Fruit fly (Drosophila melanogaster): ENCODE measurements around the gene LManI.

Gene LManI

DNA sequence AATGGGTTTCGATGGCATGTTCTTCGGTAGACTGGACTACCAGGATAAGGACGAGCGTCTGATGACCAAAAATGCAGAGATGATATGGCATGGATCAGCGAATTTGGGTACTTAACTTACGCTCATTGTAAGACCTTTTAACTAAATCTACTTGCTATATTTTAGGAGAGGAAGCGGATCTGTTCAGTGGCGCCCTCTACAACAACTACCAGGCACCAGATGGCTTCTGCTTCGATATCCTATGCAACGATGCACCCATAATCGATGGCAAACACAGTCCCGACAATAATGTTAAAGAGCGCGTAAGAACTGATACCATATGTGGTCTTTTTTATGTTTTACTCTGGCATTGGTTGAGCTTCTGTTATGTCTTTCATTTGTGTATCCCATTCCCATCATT is 1.9 kb upstream of the LManI start:
- no peak for TF ChIP-seq Eip78C (GFP tag)
- no peak for TF ChIP-seq fkh (GFP tag; optimal IDR thresholded peaks at IDR 0.05)
- TF ChIP-seq Sox102F (GFP tag; optimal IDR thresholded peaks at IDR 0.05): no peak
- no peak for TF ChIP-seq CG16779 (tag; optimal IDR thresholded peaks at IDR 0.05)
- TF ChIP-seq svp (GFP tag): no peak
- no peak for TF ChIP-seq CG11902 (GFP tag; optimal IDR thresholded peaks at IDR 0.05)
- no peak for TF ChIP-seq CG15336 (GFP tag; IDR thresholded peaks at IDR 0.05)
- TF ChIP-seq Met (GFP tag; optimal IDR thresholded peaks at IDR 0.05): no peak
- no peak for TF ChIP-seq CG11294 (GFP tag; IDR thresholded peaks at IDR 0.05)
- TF ChIP-seq fd85E (GFP tag; optimal IDR thresholded peaks at IDR 0.05): no peak

DNA sequence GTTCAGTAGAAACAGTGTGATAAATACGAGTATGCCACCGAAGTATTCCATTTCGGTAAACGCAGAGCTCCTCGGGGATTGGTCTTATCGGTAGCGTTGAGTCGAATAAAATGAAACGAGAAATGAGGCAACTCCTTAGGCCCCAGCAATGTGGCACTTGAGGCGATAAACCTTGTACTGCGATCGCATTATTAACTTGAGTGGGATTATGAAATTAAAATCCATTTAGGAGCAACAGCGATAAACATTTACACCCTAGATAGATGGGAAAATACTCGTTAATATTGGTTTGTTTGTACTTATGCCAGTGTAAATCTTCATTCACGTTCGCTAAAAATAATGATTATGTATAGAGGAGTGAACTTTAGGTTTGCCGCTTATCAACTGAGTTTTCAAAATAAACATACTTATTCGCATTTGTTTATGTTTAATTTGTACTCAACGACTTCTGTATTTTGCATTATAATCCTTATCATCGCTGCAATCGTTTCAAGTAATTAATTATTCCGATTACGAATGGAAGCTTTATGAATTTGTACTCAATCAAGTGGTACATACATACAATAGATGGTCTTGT is 1.0 kb downstream of the LManI start:
- no peak for TF ChIP-seq CG3032 (tag; optimal IDR thresholded peaks at IDR 0.05)
- peak; percentile 78 for TF ChIP-seq svp (GFP tag)
- peak; percentile 93 for TF ChIP-seq vri (GFP tag; optimal IDR thresholded peaks at IDR 0.05)
- peak; percentile 53 for TF ChIP-seq Eip78C (GFP tag)
- TF ChIP-seq Eip93F (GFP tag; optimal IDR thresholded peaks at IDR 0.05): no peak

DNA sequence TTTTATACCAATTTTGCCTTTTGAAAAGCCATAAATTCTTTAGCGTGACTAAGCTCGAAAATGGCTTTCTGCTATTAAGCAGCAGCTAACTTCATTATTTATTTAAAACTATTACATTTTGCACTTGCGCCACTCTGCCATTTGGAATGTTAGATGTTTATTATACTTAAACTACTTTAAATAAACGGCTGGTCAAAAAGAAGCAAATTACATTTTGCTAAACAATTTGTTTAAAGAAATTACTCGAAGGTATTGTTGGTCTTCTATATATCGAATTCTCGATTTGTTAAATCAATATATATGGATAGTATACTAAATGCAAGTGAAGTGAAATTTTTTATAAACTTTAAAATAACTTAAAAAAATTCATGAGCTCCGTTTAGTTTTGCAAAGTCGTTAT is 4.7 kb downstream of the LManI start, which contains the start of gene ppk10:
Gene ppk10 (minus strand): TSS at position 101 of the 400 bp plus-strand sequence.
- TF ChIP-seq acj6 (GFP tag; optimal IDR thresholded peaks at IDR 0.05) (no peak), CG9139 (GFP tag; optimal IDR thresholded peaks at IDR 0.05) (no peak), spab (GFP tag; optimal IDR thresholded peaks at IDR 0.05) (no peak), esn (GFP tag; optimal IDR thresholded peaks at IDR 0.05) (no peak), dsx (GFP tag; optimal IDR thresholded peaks at IDR 0.05; ENCODE audit: poor library complexity, severe bottlenecking) (no peak), OdsH (GFP tag; optimal IDR thresholded peaks at IDR 0.05) (no peak), CG10631 (GFP tag; optimal IDR thresholded peaks at IDR 0.05) (no peak), Hr39 (GFP tag; optimal IDR thresholded peaks at IDR 0.05) (no peak), achi (GFP tag; optimal IDR thresholded peaks at IDR 0.05) (no peak), CG3032 (tag; optimal IDR thresholded peaks at IDR 0.05) (no peak), net (GFP tag; optimal IDR thresholded peaks at IDR 0.05) (no peak), Gug (GFP tag; IDR thresholded peaks at IDR 0.05) (no peak)

DNA sequence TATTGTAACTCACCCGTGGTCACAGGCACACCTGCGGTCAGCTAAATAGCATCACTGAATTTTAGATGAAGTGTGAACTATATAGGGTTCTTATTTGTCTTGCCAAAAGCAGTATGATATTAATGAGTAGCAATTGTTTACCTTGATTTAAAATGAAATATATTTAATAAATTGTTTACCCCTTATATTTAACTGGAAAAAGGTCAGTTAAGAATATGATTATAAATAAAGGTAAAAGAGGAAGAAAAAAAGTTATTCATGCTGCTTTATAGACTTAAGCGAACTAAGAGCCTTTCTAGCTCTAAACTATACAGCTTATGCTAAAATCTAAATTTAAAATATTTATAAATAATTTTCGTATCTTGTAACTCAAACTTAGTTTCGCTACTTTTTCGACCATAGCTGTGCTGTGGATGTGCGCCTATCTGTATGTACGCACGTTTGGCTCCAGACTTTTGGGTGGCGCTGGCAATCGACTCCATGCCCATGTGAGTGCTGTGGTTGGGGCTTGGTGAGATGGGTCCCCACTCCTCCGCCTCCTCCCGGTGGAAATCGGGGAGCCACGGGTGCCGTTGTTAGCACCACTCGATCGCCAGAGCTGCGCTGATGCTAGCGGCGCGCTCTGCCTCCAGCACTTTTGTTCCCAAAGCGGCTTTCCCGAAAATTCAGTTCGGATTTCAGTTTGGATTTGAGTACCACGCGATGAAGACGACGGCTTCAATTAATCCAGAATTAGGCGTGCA is 14.8 kb downstream of the LManI start, which contains the start of gene loh:
Gene loh (plus strand): TSS at position 487 of the 743 bp plus-strand sequence.
- no peak for TF ChIP-seq CG8632 (GFP tag; optimal IDR thresholded peaks at IDR 0.05)
- no peak for TF ChIP-seq Sox15 (GFP tag; optimal IDR thresholded peaks at IDR 0.05)
- no peak for TF ChIP-seq fd59A (GFP tag; optimal IDR thresholded peaks at IDR 0.05)
- no peak for TF ChIP-seq Sox102F (GFP tag; optimal IDR thresholded peaks at IDR 0.05)
- peak; percentile 49 for TF ChIP-seq CG10631 (GFP tag; optimal IDR thresholded peaks at IDR 0.05)
- no peak for TF ChIP-seq spab (GFP tag; optimal IDR thresholded peaks at IDR 0.05)
- no peak for TF ChIP-seq ss (GFP tag; optimal IDR thresholded peaks at IDR 0.05)
- no peak for TF ChIP-seq Gug (GFP tag; IDR thresholded peaks at IDR 0.05)
- peak; percentile 13 for TF ChIP-seq CG11902 (GFP tag; optimal IDR thresholded peaks at IDR 0.05)
- TF ChIP-seq vri (GFP tag; optimal IDR thresholded peaks at IDR 0.05): no peak
- peak; percentile 35 for TF ChIP-seq topi (GFP tag; optimal IDR thresholded peaks at IDR 0.05)
- no peak for TF ChIP-seq dsx (GFP tag; optimal IDR thresholded peaks at IDR 0.05; ENCODE audit: poor library complexity, severe bottlenecking)
- peak; percentile 50 for TF ChIP-seq OdsH (GFP tag; optimal IDR thresholded peaks at IDR 0.05)
- no peak for TF ChIP-seq Eip93F (GFP tag; optimal IDR thresholded peaks at IDR 0.05)
- no peak for TF ChIP-seq CG31627 (GFP tag; optimal IDR thresholded peaks at IDR 0.05)
- TF ChIP-seq Eip78C (GFP tag): peak; percentile 86
- TF ChIP-seq Hr4 (GFP tag; optimal IDR thresholded peaks at IDR 0.05): peak; percentile 32
- TF ChIP-seq svp (GFP tag): no peak
- no peak for TF ChIP-seq CG6163 (GFP tag; IDR thresholded peaks at IDR 0.05)
- TF ChIP-seq lz (GFP tag; optimal IDR thresholded peaks at IDR 0.05): peak; percentile 1
- peak; percentile 8 for TF ChIP-seq Blimp-1 (GFP tag; optimal IDR thresholded peaks at IDR 0.05)
- no peak for TF ChIP-seq CG3919 (GFP tag; optimal IDR thresholded peaks at IDR 0.05)
- peak; percentile 29 for TF ChIP-seq CG3032 (tag; optimal IDR thresholded peaks at IDR 0.05)
- TF ChIP-seq acj6 (GFP tag; optimal IDR thresholded peaks at IDR 0.05): peak; percentile 40
- TF ChIP-seq esn (GFP tag; optimal IDR thresholded peaks at IDR 0.05): peak; percentile 60
- peak; percentile 37 for TF ChIP-seq CG6792 (GFP tag; optimal IDR thresholded peaks at IDR 0.05)

Data from whole organism, prepupa.